Worm (Caenorhabditis elegans) whole organism, young adult: ENCODE results near the gene grk-2.

Source experiments
- B0261.1 ChIP-seq: sonication (generic microtip); optimal IDR thresholded peaks from 2 replicates; lab custom pipeline; 2016; ENCODE audit warnings: mild to moderate bottlenecking, missing genetic modification characterization, moderate library complexity, missing compliant biosample characterization
- F33H1.4 ChIP-seq: fragments of 200-800 bp; sonication (Bioruptor generic); IDR thresholded peaks from 2 replicates; pipeline ENCODE4 v1.3.6; 2022; ENCODE audit warnings: missing genetic modification reagents, missing genetic modification characterization, missing compliant biosample characterization
- F49E8.2 ChIP-seq: sonication (generic microtip); optimal IDR thresholded peaks from 3 replicates; lab custom pipeline; 2017; ENCODE audit warnings: missing genetic modification characterization, mild to moderate bottlenecking, missing compliant biosample characterization, antibody characterized with exemption, moderate library complexity; ENCODE audit not compliant: insufficient read depth
- K11D2.4 ChIP-seq: fragments of 200-800 bp; sonication (Bioruptor generic); IDR thresholded peaks from 2 replicates; pipeline ENCODE4 v1.3.6; 2022; ENCODE audit warnings: missing genetic modification reagents, missing genetic modification characterization, missing compliant biosample characterization
- Y53F4B.3 ChIP-seq: fragments of 200-800 bp; sonication (Bioruptor generic); IDR thresholded peaks from 2 replicates; pipeline ENCODE4 v1.3.6; 2022; ENCODE audit warnings: missing genetic modification reagents, missing genetic modification characterization, missing compliant biosample characterization
- Y53G8AR.9 ChIP-seq: fragments of 200-800 bp; sonication (Bioruptor generic); conservative IDR thresholded peaks from 2 replicates; pipeline ENCODE4 v1.3.6; 2022; ENCODE audit warnings: missing genetic modification reagents, missing genetic modification characterization, missing compliant biosample characterization
- Y56A3A.18 ChIP-seq: fragments of 200-800 bp; sonication (Bioruptor generic); IDR thresholded peaks from 2 replicates; pipeline ENCODE4 v1.3.6; 2022; ENCODE audit warnings: missing genetic modification reagents, missing genetic modification characterization, missing compliant biosample characterization
- ama-1 ChIP-seq, 3 experiments: fragments of 150-350 bp in 1 of 3; sonication (generic microtip) in 2 of 3; optimal IDR thresholded peaks; 2 replicates each; lab custom pipeline; 2014 to 2018; ENCODE audit warnings: missing biosample characterization in 2 of 3, missing genetic modification characterization in 2 of 3, missing genetic modification reagents in 2 of 3
- aptf-2 ChIP-seq: fragments of 200-800 bp; sonication (Bioruptor generic); conservative IDR thresholded peaks from 2 replicates; pipeline ENCODE4 v1.3.6; 2022; ENCODE audit warnings: missing genetic modification reagents, missing genetic modification characterization, missing compliant biosample characterization
- aptf-3 ChIP-seq: fragments of 200-800 bp; sonication (Bioruptor generic); IDR thresholded peaks from 2 replicates; pipeline ENCODE4 v1.3.6; 2022; ENCODE audit warnings: missing genetic modification characterization, missing compliant biosample characterization
- attf-5 ChIP-seq: fragments of 200-800 bp; sonication (Bioruptor generic); optimal IDR thresholded peaks from 2 replicates; lab custom pipeline; 2018; ENCODE audit warnings: mild to moderate bottlenecking, missing genetic modification characterization, missing compliant biosample characterization
- bed-2 ChIP-seq: fragments of 200-800 bp; sonication (Bioruptor generic); IDR thresholded peaks from 2 replicates; pipeline ENCODE4 v1.3.6; 2022; ENCODE audit warnings: missing genetic modification reagents, missing genetic modification characterization, missing compliant biosample characterization
- ceh-27 ChIP-seq: fragments of 200-800 bp; sonication (Bioruptor generic); optimal IDR thresholded peaks from 2 replicates; lab custom pipeline; 2018; ENCODE audit warnings: mild to moderate bottlenecking, missing genetic modification characterization, moderate library complexity, missing compliant biosample characterization
- die-1 ChIP-seq: sonication (generic microtip); optimal IDR thresholded peaks from 2 replicates; lab custom pipeline; 2016; ENCODE audit warnings: missing genotype, mild to moderate bottlenecking, missing genetic modification characterization, missing compliant biosample characterization
- dox-1 ChIP-seq: fragments of 200-800 bp; sonication (Bioruptor generic); IDR thresholded peaks from 2 replicates; pipeline ENCODE4 v1.3.6; 2022; ENCODE audit warnings: missing genetic modification reagents, missing genetic modification characterization, missing compliant biosample characterization
- gei-17 ChIP-seq: fragments of 200-800 bp; sonication (Bioruptor generic); optimal IDR thresholded peaks from 2 replicates; lab custom pipeline; 2018; ENCODE audit warnings: mild to moderate bottlenecking, missing genetic modification characterization, missing compliant biosample characterization
- him-1 ChIP-seq: sonication (generic microtip); optimal IDR thresholded peaks from 2 replicates; lab custom pipeline; 2016; ENCODE audit warnings: missing genotype, missing genetic modification reagents, missing genetic modification characterization, missing compliant biosample characterization
- hmg-1.2 ChIP-seq: fragments of 200-800 bp; sonication (Bioruptor generic); IDR thresholded peaks from 2 replicates; pipeline ENCODE4 v1.3.6; 2022; ENCODE audit warnings: missing genetic modification reagents, missing genetic modification characterization, missing compliant biosample characterization
- hsf-1 ChIP-seq: fragments of 200-800 bp; sonication (Bioruptor generic); IDR thresholded peaks from 2 replicates; pipeline ENCODE4 v1.3.6; 2022; ENCODE audit warnings: missing genetic modification reagents, missing genetic modification characterization, missing compliant biosample characterization
- lin-26 ChIP-seq: fragments of 200-800 bp; sonication (Bioruptor generic); IDR thresholded peaks from 2 replicates; pipeline ENCODE4 v1.3.6; 2022; ENCODE audit warnings: missing genetic modification reagents, missing genetic modification characterization, missing compliant biosample characterization
- lin-35 ChIP-seq, 3 experiments: fragments of 150-350 bp in 2 of 3; sonication (generic microtip) in 1 of 3; optimal IDR thresholded peaks; 2 replicates each; lab custom pipeline; 2014 to 2018; ENCODE audit warnings: missing biosample characterization in 3 of 3, missing genetic modification characterization in 3 of 3, missing genetic modification reagents in 3 of 3
- lsl-1 ChIP-seq: fragments of 200-800 bp; sonication (Bioruptor generic); optimal IDR thresholded peaks from 2 replicates; lab custom pipeline; 2018; ENCODE audit warnings: mild to moderate bottlenecking, missing genetic modification characterization, moderate library complexity, missing compliant biosample characterization
- lsy-27 ChIP-seq: sonication (generic microtip); optimal IDR thresholded peaks from 2 replicates; lab custom pipeline; 2017; ENCODE audit warnings: missing genetic modification characterization, mild to moderate bottlenecking, missing compliant biosample characterization, antibody characterized with exemption, missing genotype, borderline replicate concordance; ENCODE audit not compliant: insufficient read depth
- mcd-1 ChIP-seq: fragments of 200-800 bp; sonication (Bioruptor generic); IDR thresholded peaks from 2 replicates; pipeline ENCODE4 v1.3.6; 2022; ENCODE audit warnings: missing genetic modification reagents, missing genetic modification characterization, missing compliant biosample characterization
- nfyb-1 ChIP-seq: fragments of 200-800 bp; sonication (Bioruptor generic); IDR thresholded peaks from 2 replicates; pipeline ENCODE4 v1.3.6; 2022; ENCODE audit warnings: missing genetic modification reagents, missing genetic modification characterization, missing compliant biosample characterization
- pha-4 ChIP-seq: fragments of 150-350 bp; sonication (generic microtip); optimal IDR thresholded peaks from 2 replicates; lab custom pipeline; 2014; ENCODE audit warnings: missing biosample characterization, missing genetic modification reagents, missing genetic modification characterization
- rec-8 ChIP-seq, 2 experiments: sonication (generic microtip); optimal IDR thresholded peaks; 2 replicates each; lab custom pipeline; 2016; ENCODE audit warnings: mild to moderate bottlenecking in 2 of 2, missing genetic modification characterization in 2 of 2, missing genetic modification reagents in 2 of 2, missing genotype in 2 of 2, missing biosample characterization in 1 of 2, missing compliant biosample characterization in 1 of 2, moderate library complexity in 1 of 2
- repo-1 ChIP-seq: sonication (generic microtip); optimal IDR thresholded peaks from 2 replicates; lab custom pipeline; 2017; ENCODE audit warnings: mild to moderate bottlenecking, missing genetic modification characterization, missing compliant biosample characterization
- rpc-1 ChIP-seq, 2 experiments: fragments of 150-350 bp in 1 of 2; sonication (generic microtip) in 1 of 2; optimal IDR thresholded peaks; 2 replicates each; lab custom pipeline; 2014 to 2018; ENCODE audit warnings: missing biosample characterization in 1 of 2, missing genetic modification characterization in 1 of 2, missing genetic modification reagents in 1 of 2, missing genotype in 1 of 2
- snpc-3.4 ChIP-seq: sonication (generic microtip); optimal IDR thresholded peaks from 2 replicates; lab custom pipeline; 2017; ENCODE audit warnings: missing genetic modification characterization, mild to moderate bottlenecking, missing compliant biosample characterization, antibody characterized with exemption, moderate library complexity, missing genotype, missing genetic modification reagents
- tbp1 ChIP-seq: fragments of 200-800 bp; sonication (Bioruptor generic); optimal IDR thresholded peaks from 2 replicates; lab custom pipeline; 2018; ENCODE audit warnings: mild to moderate bottlenecking, missing genetic modification characterization, missing compliant biosample characterization
- unc-130 ChIP-seq: sonication (generic microtip); optimal IDR thresholded peaks from 2 replicates; lab custom pipeline; 2016; ENCODE audit warnings: missing genetic modification reagents, missing genetic modification characterization, missing compliant biosample characterization
- xnd-1 ChIP-seq: sonication (generic microtip); optimal IDR thresholded peaks from 2 replicates; lab custom pipeline; 2016; ENCODE audit warnings: missing genotype, missing genetic modification reagents, missing genetic modification characterization, missing compliant biosample characterization
- ztf-18 ChIP-seq: sonication (generic microtip); optimal IDR thresholded peaks from 2 replicates; lab custom pipeline; 2016; ENCODE audit warnings: missing genotype, mild to moderate bottlenecking, missing genetic modification characterization, missing compliant biosample characterization
- ztf-25 ChIP-seq: fragments of 200-800 bp; sonication (Bioruptor generic); IDR thresholded peaks from 2 replicates; pipeline ENCODE4 v1.3.6; 2022; ENCODE audit warnings: missing genetic modification reagents, missing genetic modification characterization, missing compliant biosample characterization
- ztf-28 ChIP-seq: fragments of 200-800 bp; sonication (Bioruptor generic); IDR thresholded peaks from 2 replicates; pipeline ENCODE4 v1.3.6; 2022; ENCODE audit warnings: missing genetic modification reagents, missing genetic modification characterization, missing compliant biosample characterization
- ztf-3 ChIP-seq: fragments of 200-800 bp; sonication (Bioruptor generic); optimal IDR thresholded peaks from 2 replicates; lab custom pipeline; 2018; ENCODE audit warnings: mild to moderate bottlenecking, missing genetic modification characterization, missing compliant biosample characterization

Gene grk-2

ce11 chrIII:675822-676221, at the start of gene grk-2:
Gene grk-2, plus strand, starts transcription at chrIII:676122.
- TF ChIP-seq ceh-27 (GFP tag; lab: Kevin White, UChicago), result no peak
- TF ChIP-seq ztf-3 (GFP tag; lab: Kevin White, UChicago), result no peak
- TF ChIP-seq attf-5 (GFP tag; lab: Kevin White, UChicago), result no peak
- no peak for TF ChIP-seq F49E8.2
- TF ChIP-seq ztf-28 (GFP tag; lab: Robert Waterston, UW), result no peak

ce11 chrIII:627838-628237, 48.1 kb upstream of the grk-2 start, which contains the start of gene T19C3.5:
Gene T19C3.5, minus strand, starts transcription at chrIII:627938.
- no peak for TF ChIP-seq pha-4
- no peak for TF ChIP-seq xnd-1 (tag; lab: Kevin White, UChicago)
- TF ChIP-seq ztf-18 (tag; lab: Kevin White, UChicago), result no peak
- TF ChIP-seq gei-17, result no peak
- no peak for TF ChIP-seq F33H1.4 (GFP tag; lab: Robert Waterston, UW)
- TF ChIP-seq lsy-27 (tag; lab: Kevin White, UChicago), result no peak
- no peak for TF ChIP-seq ama-1 (optimal IDR thresholded peaks at IDR 0.05; lab: Kevin White, UChicago)
- no peak for TF ChIP-seq ama-1 (GFP tag; optimal IDR thresholded peaks at IDR 0.05; lab: Kevin White, UChicago)
- TF ChIP-seq K11D2.4 (GFP tag; lab: Robert Waterston, UW), result no peak
- no peak for TF ChIP-seq aptf-2
- no peak for TF ChIP-seq rec-8 (tag; optimal IDR thresholded peaks at IDR 0.05; lab: Kevin White, UChicago)
- no peak for TF ChIP-seq lin-35 (GFP tag; optimal IDR thresholded peaks at IDR 0.05; lab: Kevin White, UChicago)
- TF ChIP-seq Y53F4B.3 (GFP tag; lab: Robert Waterston, UW), result no peak
- no peak for TF ChIP-seq die-1
- TF ChIP-seq bed-2 (GFP tag; lab: Robert Waterston, UW), result no peak
- TF ChIP-seq hsf-1 (GFP tag; lab: Robert Waterston, UW), result no peak
- TF ChIP-seq lin-26, result no peak

ce11 chrIII:628942-629341, 47.0 kb upstream of the grk-2 start:
- TF ChIP-seq Y56A3A.18 (GFP tag; lab: Robert Waterston, UW), result peak; percentile 75; the same call in 1 of the 2 replicates
- TF ChIP-seq aptf-3 (GFP tag; lab: Robert Waterston, UW), result 0 out of 2 replicates have a peak, but pooled peaks have one; percentile 31
- TF ChIP-seq B0261.1 (tag; lab: Kevin White, UChicago), result peak; percentile 58
- peak; percentile 65 for TF ChIP-seq nfyb-1 (GFP tag; lab: Robert Waterston, UW)
- peak; percentile 49 for TF ChIP-seq mcd-1 (GFP tag; lab: Robert Waterston, UW)
- peak; percentile 84 for TF ChIP-seq tbp1
- TF ChIP-seq lin-26, result peak; percentile 54
- peak; percentile 44 for TF ChIP-seq hmg-1.2
- peak; percentile 6 for TF ChIP-seq rpc-1 (optimal IDR thresholded peaks at IDR 0.05; lab: Kevin White, UChicago)
- TF ChIP-seq rpc-1 (tag; optimal IDR thresholded peaks at IDR 0.05; lab: Kevin White, UChicago), result peak; percentile 47
- 0 out of 2 replicates have a peak, but pooled peaks have one; percentile 57 for TF ChIP-seq ztf-25 (GFP tag; lab: Robert Waterston, UW)
- 0 out of 2 replicates have a peak, but pooled peaks have one; percentile 21 for TF ChIP-seq dox-1 (GFP tag; lab: Robert Waterston, UW)
- 0 out of 2 replicates have a peak, but pooled peaks have one; percentile 42 for TF ChIP-seq Y53G8AR.9

ce11 chrIII:631421-631820, 44.5 kb upstream of the grk-2 start, which contains the start of gene T19C3.6:
Gene T19C3.6, minus strand, starts transcription at chrIII:631521.
- TF ChIP-seq him-1, result peak; percentile 35
- peak; percentile 36 for TF ChIP-seq lsl-1 (GFP tag; lab: Kevin White, UChicago)
- no peak for TF ChIP-seq unc-130
- TF ChIP-seq snpc-3.4 (tag; lab: Kevin White, UChicago), result no peak
- TF ChIP-seq mcd-1 (GFP tag; lab: Robert Waterston, UW), result peak; percentile 45; the same call in 1 of the 2 replicates
- TF ChIP-seq repo-1 (tag; lab: Kevin White, UChicago), result no peak
